Fruit fly (Drosophila melanogaster) S2 (cell line): ENCODE measurements around the gene Npc2g.

Source experiments
- CG8478 ChIP-seq: fragments of >200 bp; optimal IDR thresholded peaks from 2 replicates; lab custom pipeline; 2018
- CTCF ChIP-seq, 2 experiments: fragments of >200 bp; optimal IDR thresholded peaks; 2 replicates each; lab custom pipeline; 2018

dm6 chr3R:30761140-30761539, 16.1 kb upstream of the Npc2g start:
- TF ChIP-seq CG8478, result no peak
- TF ChIP-seq CTCF (optimal IDR thresholded peaks at IDR 0.05; lab: Kevin White, UChicago), result no peak
